Fruit fly (Drosophila melanogaster): ENCODE measurements around the gene CG33177.
A peak's percentile ranks its signal among the peaks of the same experiment; 100 is the strongest.

Gene CG33177

dm6 chrX:15066374-15067057 lies 14.7 kb upstream of the CG33177 start, which contains the start of the genes opm and dob (continued):
- TF ChIP-seq slou (GFP tag; optimal IDR thresholded peaks at IDR 0.05) (no peak), sd (tag; optimal IDR thresholded peaks at IDR 0.05) (no peak), dmrt99B (tag; optimal IDR thresholded peaks at IDR 0.05) (no peak), CG9437 (GFP tag; optimal IDR thresholded peaks at IDR 0.05) (no peak), HLHmδ (GFP tag; optimal IDR thresholded peaks at IDR 0.05) (no peak), CG14014 (GFP tag; IDR thresholded peaks at IDR 0.05) (no peak), CG3065 (GFP tag; optimal IDR thresholded peaks at IDR 0.05) (no peak), CG8924 (tag; optimal IDR thresholded peaks at IDR 0.05) (peak; percentile 12), CG8290 (GFP tag; optimal IDR thresholded peaks at IDR 0.05) (no peak), CG8290 (tag; optimal IDR thresholded peaks at IDR 0.05) (no peak), Myb (GFP tag; optimal IDR thresholded peaks at IDR 0.05) (peak; percentile 89), Hr78 (GFP tag; optimal IDR thresholded peaks at IDR 0.05) (no peak), HmgD (GFP tag; optimal IDR thresholded peaks at IDR 0.05) (no peak), CG2120 (GFP tag; optimal IDR thresholded peaks at IDR 0.05) (peak; percentile 32), aop (GFP tag; IDR thresholded peaks at IDR 0.05) (no peak), Opbp (GFP tag; IDR thresholded peaks at IDR 0.05; ENCODE audit: partially characterized antibody) (no peak), CG7745 (tag; optimal IDR thresholded peaks at IDR 0.05) (no peak), Aef1 (GFP tag; IDR thresholded peaks at IDR 0.05) (no peak), CG31441 (GFP tag; IDR thresholded peaks at IDR 0.05) (peak; percentile 35; the same call in 1 of the 2 replicates), CG6813 (GFP tag; optimal IDR thresholded peaks at IDR 0.05) (no peak), CG33557 (GFP tag; optimal IDR thresholded peaks at IDR 0.05) (no peak), fu2 (GFP tag; optimal IDR thresholded peaks at IDR 0.05) (no peak), sima (GFP tag; optimal IDR thresholded peaks at IDR 0.05) (no peak), zfh1 (GFP tag; IDR thresholded peaks at IDR 0.05) (no peak), CG10462 (GFP tag; optimal IDR thresholded peaks at IDR 0.05) (no peak), salm (tag; optimal IDR thresholded peaks at IDR 0.05) (no peak), H2.0 (GFP tag; IDR thresholded peaks at IDR 0.05) (no peak), sim (GFP tag; IDR thresholded peaks at IDR 0.05) (no peak), NC2α (GFP tag; optimal IDR thresholded peaks at IDR 0.05) (no peak), CG7963 (GFP tag; IDR thresholded peaks at IDR 0.05; ENCODE audit: partially characterized antibody) (no peak), usp (GFP tag; optimal IDR thresholded peaks at IDR 0.05) (no peak), CG12942 (GFP tag; optimal IDR thresholded peaks at IDR 0.05) (no peak), vvl (GFP tag; IDR thresholded peaks at IDR 0.05) (no peak), zf30C (GFP tag; optimal IDR thresholded peaks at IDR 0.05) (no peak), Side (GFP tag; optimal IDR thresholded peaks at IDR 0.05) (no peak), Pdp1 (GFP tag; optimal IDR thresholded peaks at IDR 0.05) (no peak), CG12155 (GFP tag; optimal IDR thresholded peaks at IDR 0.05) (no peak), ERR (GFP tag; optimal IDR thresholded peaks at IDR 0.05) (no peak), CG8478 (optimal IDR thresholded peaks at IDR 0.05) (no peak), ATbp (GFP tag; optimal IDR thresholded peaks at IDR 0.05) (no peak), wor (GFP tag; IDR thresholded peaks at IDR 0.05) (no peak), Hr51 (GFP tag; optimal IDR thresholded peaks at IDR 0.05) (no peak), nmo (GFP tag; optimal IDR thresholded peaks at IDR 0.05) (peak; percentile 64), MTF-1 (GFP tag; optimal IDR thresholded peaks at IDR 0.05; ENCODE audit: borderline replicate concordance) (no peak), Ptx1 (GFP tag; IDR thresholded peaks at IDR 0.05) (no peak), maf-S (GFP tag; optimal IDR thresholded peaks at IDR 0.05) (no peak), CG3163 (GFP tag; optimal IDR thresholded peaks at IDR 0.05) (no peak), exex (tag; optimal IDR thresholded peaks at IDR 0.05) (peak; percentile 18), HLH3B (GFP tag; IDR thresholded peaks at IDR 0.05) (no peak), Deaf1 (tag; optimal IDR thresholded peaks at IDR 0.05) (no peak), Tbp (GFP tag; optimal IDR thresholded peaks at IDR 0.05) (no peak)

All from whole organism, embryonic.